Worm (Caenorhabditis elegans): ENCODE data around the gene C49F5.5.

C49F5.5 gene

ce11 chrX:11948184-11948894 lies 37.6 kb upstream of the C49F5.5 start, which contains the start of gene lsd-1:
lsd-1 (plus strand) TSS chrX:11948844.
- no peak for TF ChIP-seq blmp-1 (tag; optimal IDR thresholded peaks at IDR 0.05; ENCODE audit: insufficient read depth)
- TF ChIP-seq ceh-82 (tag; optimal IDR thresholded peaks at IDR 0.05), result no peak
- no peak for TF ChIP-seq unc-62 (GFP tag; optimal IDR thresholded peaks at IDR 0.05)
- no peak for TF ChIP-seq lsy-2 (tag; optimal IDR thresholded peaks at IDR 0.05)
- TF ChIP-seq Y55F3AM.14 (GFP tag; optimal IDR thresholded peaks at IDR 0.05), result no peak
- no peak for TF ChIP-seq nhr-11 (tag; optimal IDR thresholded peaks at IDR 0.05)
- no peak for TF ChIP-seq aly-2 (tag; optimal IDR thresholded peaks at IDR 0.05)
- TF ChIP-seq gmeb-1 (tag; optimal IDR thresholded peaks at IDR 0.05), result no peak
- TF ChIP-seq lin-13 (GFP tag; optimal IDR thresholded peaks at IDR 0.05), result peak; percentile 2
- TF ChIP-seq nhr-23 (tag; optimal IDR thresholded peaks at IDR 0.05), result no peak
- TF ChIP-seq crh-2 (tag; optimal IDR thresholded peaks at IDR 0.05), result no peak
- TF ChIP-seq egl-27 (tag; optimal IDR thresholded peaks at IDR 0.05), result no peak
- TF ChIP-seq ceh-16 (tag; optimal IDR thresholded peaks at IDR 0.05), result no peak
- no peak for TF ChIP-seq skn-1 (tag; optimal IDR thresholded peaks at IDR 0.05)
- TF ChIP-seq mdl-1 (tag; optimal IDR thresholded peaks at IDR 0.05), result no peak
- no peak for TF ChIP-seq unc-39 (tag; optimal IDR thresholded peaks at IDR 0.05)
- TF ChIP-seq nhr-21 (tag; optimal IDR thresholded peaks at IDR 0.05), result no peak
- TF ChIP-seq mab-5 (tag; optimal IDR thresholded peaks at IDR 0.05), result no peak
- TF ChIP-seq fos-1 (tag; optimal IDR thresholded peaks at IDR 0.05), result no peak
- TF ChIP-seq sem-4 (tag; optimal IDR thresholded peaks at IDR 0.05), result peak; percentile 22
- TF ChIP-seq sma-3 (GFP tag; optimal IDR thresholded peaks at IDR 0.05), result peak; percentile 4
- no peak for TF ChIP-seq elt-3 (tag; optimal IDR thresholded peaks at IDR 0.05)
- TF ChIP-seq unc-55 (GFP tag; optimal IDR thresholded peaks at IDR 0.05), result no peak
- TF ChIP-seq sma-9 (GFP tag; optimal IDR thresholded peaks at IDR 0.05), result peak; percentile 47
- no peak for TF ChIP-seq sma-9 (tag; optimal IDR thresholded peaks at IDR 0.05)
- TF ChIP-seq F13H6.1 (tag; optimal IDR thresholded peaks at IDR 0.05), result peak; percentile 37
- TF ChIP-seq C34F6.9 (tag; optimal IDR thresholded peaks at IDR 0.05), result peak; percentile 31
- TF ChIP-seq ZK546.5 (tag; optimal IDR thresholded peaks at IDR 0.05), result no peak
- TF ChIP-seq lin-11 (tag; optimal IDR thresholded peaks at IDR 0.05), result no peak
- no peak for TF ChIP-seq ztf-11 (tag; optimal IDR thresholded peaks at IDR 0.05)
- TF ChIP-seq dmd-4 (tag; optimal IDR thresholded peaks at IDR 0.05), result no peak

- TF ChIP-seq Y55F3AM.14 (GFP tag; optimal IDR thresholded peaks at IDR 0.05) (no peak), nhr-21 (tag; optimal IDR thresholded peaks at IDR 0.05) (no peak), blmp-1 (tag; optimal IDR thresholded peaks at IDR 0.05; ENCODE audit: insufficient read depth) (no peak)
These were observed 33.9 kb upstream of the C49F5.5 start for ce11 chrX:11952129-11952528.

- no peak for TF ChIP-seq aly-2 (tag; optimal IDR thresholded peaks at IDR 0.05)
- no peak for TF ChIP-seq C34F6.9 (tag; optimal IDR thresholded peaks at IDR 0.05)
- no peak for TF ChIP-seq unc-62 (GFP tag; optimal IDR thresholded peaks at IDR 0.05)
- no peak for TF ChIP-seq ztf-1 (GFP tag; conservative IDR thresholded peaks at IDR 0.05)
- no peak for TF ChIP-seq dmd-4 (tag; optimal IDR thresholded peaks at IDR 0.05)
- no peak for TF ChIP-seq nhr-25 (tag; optimal IDR thresholded peaks at IDR 0.05)
- TF ChIP-seq ceh-16 (tag; optimal IDR thresholded peaks at IDR 0.05), result no peak
- TF ChIP-seq snpc-4 (tag; optimal IDR thresholded peaks at IDR 0.05), result no peak
- no peak for TF ChIP-seq F13H6.1 (tag; optimal IDR thresholded peaks at IDR 0.05)
- no peak for TF ChIP-seq lin-13 (GFP tag; optimal IDR thresholded peaks at IDR 0.05)
- TF ChIP-seq nhr-10 (tag; optimal IDR thresholded peaks at IDR 0.05), result no peak
- TF ChIP-seq nhr-77 (tag; optimal IDR thresholded peaks at IDR 0.05), result no peak
- no peak for TF ChIP-seq elt-1 (tag; optimal IDR thresholded peaks at IDR 0.05)
- no peak for TF ChIP-seq nhr-6 (tag; optimal IDR thresholded peaks at IDR 0.05)
These were observed 32.8 kb upstream of the C49F5.5 start, which contains the start of gene T08D10.4 for ce11 chrX:11953229-11953628. T08D10.4 (minus strand) TSS chrX:11953329.

- TF ChIP-seq nhr-25 (tag; optimal IDR thresholded peaks at IDR 0.05) (no peak), nhr-10 (tag; optimal IDR thresholded peaks at IDR 0.05) (no peak), elt-1 (tag; optimal IDR thresholded peaks at IDR 0.05) (no peak), lin-39 (tag; optimal IDR thresholded peaks at IDR 0.05) (no peak), fos-1 (tag; optimal IDR thresholded peaks at IDR 0.05) (no peak), R02D3.7 (tag; optimal IDR thresholded peaks at IDR 0.05) (no peak), nhr-6 (tag; optimal IDR thresholded peaks at IDR 0.05) (no peak), ama-1 (optimal IDR thresholded peaks at IDR 0.05) (no peak), peb-1 (tag; optimal IDR thresholded peaks at IDR 0.05) (no peak), nhr-21 (tag; optimal IDR thresholded peaks at IDR 0.05) (no peak), ZK546.5 (tag; optimal IDR thresholded peaks at IDR 0.05) (no peak), nhr-77 (tag; optimal IDR thresholded peaks at IDR 0.05) (no peak), nhr-11 (tag; optimal IDR thresholded peaks at IDR 0.05) (no peak), nhr-23 (tag; optimal IDR thresholded peaks at IDR 0.05) (no peak), alr-1 (tag; optimal IDR thresholded peaks at IDR 0.05) (no peak), gmeb-1 (tag; optimal IDR thresholded peaks at IDR 0.05) (no peak), unc-62 (GFP tag; optimal IDR thresholded peaks at IDR 0.05) (no peak), sma-3 (GFP tag; optimal IDR thresholded peaks at IDR 0.05) (no peak), ztf-4 (tag; optimal IDR thresholded peaks at IDR 0.05) (no peak)
These were observed 30.9 kb upstream of the C49F5.5 start, which contains the start of gene T08D10.3 for ce11 chrX:11955125-11955524. T08D10.3 (plus strand) TSS chrX:11955425.

Data from whole organism, L2 larva.